Fruit fly (Drosophila melanogaster) whole organism, embryonic: ENCODE data around the gene CG34149.

Experiments used
- Bgb ChIP-seq: fragments of 200-800 bp; sonication (Bioruptor generic); IDR thresholded peaks from 2 replicates; pipeline ENCODE4 v1.3.6; 2022; ENCODE audit warnings: missing biosample characterization, missing genetic modification characterization; ENCODE audit not compliant: partially characterized antibody
- CG10209 ChIP-seq: fragments of 200-800 bp; sonication (Bioruptor generic); optimal IDR thresholded peaks from 3 replicates; lab custom pipeline; 2017; ENCODE audit warnings: missing biosample characterization, mild to moderate bottlenecking, missing genetic modification characterization, missing genetic modification reagents
- CG12155 ChIP-seq: fragments of 200-800 bp; sonication (Bioruptor generic); optimal IDR thresholded peaks from 3 replicates; lab custom pipeline; 2016; ENCODE audit warnings: missing biosample characterization, missing genetic modification characterization
- CG1603 ChIP-seq: fragments of 200-800 bp; sonication (Bioruptor generic); optimal IDR thresholded peaks from 2 replicates; lab custom pipeline; 2019; ENCODE audit warnings: missing biosample characterization, mild to moderate bottlenecking, missing genetic modification characterization, moderate library complexity
- CG17802 ChIP-seq: fragments of 200-800 bp; sonication (Bioruptor generic); optimal IDR thresholded peaks from 2 replicates; lab custom pipeline; 2018; ENCODE audit warnings: missing biosample characterization, mild to moderate bottlenecking, missing genetic modification characterization, moderate library complexity
- CG2120 ChIP-seq: fragments of 200-800 bp; sonication (Bioruptor generic); optimal IDR thresholded peaks from 3 replicates; lab custom pipeline; 2016; ENCODE audit warnings: missing biosample characterization, missing genetic modification characterization
- CG32532 ChIP-seq: fragments of 200-800 bp; sonication (Bioruptor generic); IDR thresholded peaks from 2 replicates; pipeline ENCODE4 v1.3.6; 2022; ENCODE audit warnings: missing biosample characterization, missing genetic modification characterization
- CG32767 ChIP-seq: fragments of 200-800 bp; sonication (Bioruptor generic); IDR thresholded peaks from 2 replicates; pipeline ENCODE4 v1.3.6; 2022; ENCODE audit warnings: missing biosample characterization, missing genetic modification characterization
- CG6654 ChIP-seq: fragments of 200-800 bp; sonication (Bioruptor generic); optimal IDR thresholded peaks from 2 replicates; lab custom pipeline; 2017; ENCODE audit warnings: missing biosample characterization, mild to moderate bottlenecking, missing genetic modification characterization
- CG6765 ChIP-seq: fragments of 200-800 bp; sonication (Bioruptor generic); optimal IDR thresholded peaks from 3 replicates; lab custom pipeline; 2017; ENCODE audit warnings: missing biosample characterization, mild to moderate bottlenecking, missing genetic modification characterization
- CG6854 ChIP-seq: fragments of 200-800 bp; sonication (Bioruptor generic); optimal IDR thresholded peaks from 3 replicates; lab custom pipeline; 2017; ENCODE audit warnings: missing biosample characterization, mild to moderate bottlenecking, missing genetic modification characterization
- CG8359 ChIP-seq: fragments of 200-800 bp; sonication (Bioruptor generic); optimal IDR thresholded peaks from 2 replicates; lab custom pipeline; 2017; ENCODE audit warnings: missing biosample characterization, mild to moderate bottlenecking, missing genetic modification characterization, borderline replicate concordance
- CG8944 ChIP-seq: fragments of 200-800 bp; sonication (Bioruptor generic); optimal IDR thresholded peaks from 3 replicates; lab custom pipeline; 2016; ENCODE audit warnings: missing biosample characterization, missing genetic modification characterization
- CG9932 ChIP-seq: fragments of 200-800 bp; sonication (Bioruptor generic); IDR thresholded peaks from 2 replicates; pipeline ENCODE4 v1.3.6; 2022; ENCODE audit warnings: missing biosample characterization, missing genetic modification characterization
- D ChIP-seq, 2 experiments: fragments of 200-800 bp in 1 of 2; fragments of >200 bp in 1 of 2; sonication (Bioruptor generic) in 1 of 2; optimal IDR thresholded peaks; 2 replicates in 1 of 2; 3 replicates in 1 of 2; lab custom pipeline; 2017; ENCODE audit warnings: mild to moderate bottlenecking in 1 of 2, missing biosample characterization in 1 of 2, missing genetic modification characterization in 1 of 2, missing genetic modification reagents in 1 of 2
- D19B ChIP-seq: fragments of 200-800 bp; sonication (Bioruptor generic); optimal IDR thresholded peaks from 2 replicates; lab custom pipeline; 2017; ENCODE audit warnings: missing biosample characterization, mild to moderate bottlenecking, missing genetic modification characterization
- Dref ChIP-seq: fragments of 200-800 bp; sonication (Bioruptor generic); IDR thresholded peaks from 2 replicates; pipeline ENCODE4 v1.3.6; 2022; ENCODE audit warnings: missing biosample characterization, missing genetic modification characterization
- H2.0 ChIP-seq: fragments of 200-800 bp; sonication (Bioruptor generic); IDR thresholded peaks from 2 replicates; pipeline ENCODE4 v1.3.6; 2022; ENCODE audit warnings: missing biosample characterization, missing genetic modification characterization
- Hr39 ChIP-seq: fragments of >200 bp; optimal IDR thresholded peaks from 2 replicates; lab custom pipeline; 2017
- Max ChIP-seq: fragments of 200-800 bp; sonication (Bioruptor generic); optimal IDR thresholded peaks from 2 replicates; lab custom pipeline; 2016; ENCODE audit warnings: missing biosample characterization, mild to moderate bottlenecking, missing genetic modification characterization
- Mes4 ChIP-seq: fragments of 200-800 bp; sonication (Bioruptor generic); optimal IDR thresholded peaks from 2 replicates; lab custom pipeline; 2016; ENCODE audit warnings: missing biosample characterization, missing genetic modification characterization
- Poxn ChIP-seq: fragments of 200-800 bp; sonication (Bioruptor generic); IDR thresholded peaks from 2 replicates; pipeline ENCODE4 v1.3.6; 2022; ENCODE audit warnings: missing biosample characterization, missing genetic modification characterization
- Rfx ChIP-seq: fragments of 200-800 bp; sonication (Bioruptor generic); IDR thresholded peaks from 2 replicates; pipeline ENCODE4 v1.3.6; 2022; ENCODE audit warnings: missing biosample characterization, missing genetic modification characterization
- Sox102F ChIP-seq: fragments of 200-800 bp; sonication (Bioruptor generic); optimal IDR thresholded peaks from 2 replicates; lab custom pipeline; 2018; ENCODE audit warnings: missing biosample characterization, mild to moderate bottlenecking, missing genetic modification characterization, moderate library complexity
- Taf1 ChIP-seq: fragments of 200-800 bp; sonication (Bioruptor generic); IDR thresholded peaks from 2 replicates; pipeline ENCODE4 v1.3.6; 2022; ENCODE audit warnings: missing biosample characterization, missing genetic modification characterization
- ap ChIP-seq: fragments of 200-800 bp; sonication (Bioruptor generic); IDR thresholded peaks from 2 replicates; pipeline ENCODE4 v1.3.6; 2022; ENCODE audit warnings: missing biosample characterization, missing genetic modification characterization
- bowl ChIP-seq: fragments of 200-800 bp; sonication (Bioruptor generic); IDR thresholded peaks from 2 replicates; pipeline ENCODE4 v1.3.6; 2022; ENCODE audit warnings: missing biosample characterization, missing genetic modification characterization
- bsh ChIP-seq, 2 experiments: fragments of 200-800 bp; sonication (Bioruptor generic); optimal IDR thresholded peaks; 2 replicates each; lab custom pipeline; 2017 to 2018; ENCODE audit warnings: mild to moderate bottlenecking in 2 of 2, missing biosample characterization in 2 of 2, missing genetic modification characterization in 2 of 2, moderate library complexity in 1 of 2
- btn ChIP-seq: fragments of 200-800 bp; sonication (Bioruptor generic); optimal IDR thresholded peaks from 2 replicates; lab custom pipeline; 2016; ENCODE audit warnings: missing biosample characterization, missing genetic modification characterization
- cas ChIP-seq: fragments of 200-800 bp; sonication (Bioruptor generic); IDR thresholded peaks from 2 replicates; pipeline ENCODE4 v1.3.6; 2022; ENCODE audit warnings: missing biosample characterization, missing genetic modification characterization
- chm ChIP-seq: fragments of 200-800 bp; sonication (Bioruptor generic); IDR thresholded peaks from 2 replicates; pipeline ENCODE4 v1.3.6; 2022; ENCODE audit warnings: missing biosample characterization, missing genetic modification characterization
- dmrt11E ChIP-seq: fragments of 200-800 bp; sonication (Bioruptor generic); optimal IDR thresholded peaks from 3 replicates; lab custom pipeline; 2018; ENCODE audit warnings: missing biosample characterization, mild to moderate bottlenecking, missing genetic modification characterization, moderate library complexity
- dysf ChIP-seq: fragments of 200-800 bp; sonication (Bioruptor generic); IDR thresholded peaks from 3 replicates; pipeline ENCODE4 v1.3.6; 2022; ENCODE audit warnings: missing biosample characterization, missing genetic modification characterization
- esg ChIP-seq: fragments of 200-800 bp; sonication (Bioruptor generic); conservative IDR thresholded peaks from 2 replicates; pipeline ENCODE4 v1.3.6; 2022; ENCODE audit warnings: missing biosample characterization, missing genetic modification characterization
- eyg ChIP-seq: fragments of 200-800 bp; sonication (Bioruptor generic); optimal IDR thresholded peaks from 3 replicates; lab custom pipeline; 2016; ENCODE audit warnings: missing biosample characterization, missing genetic modification characterization
- ftz-f1 ChIP-seq: fragments of 200-800 bp; sonication (Bioruptor generic); optimal IDR thresholded peaks from 2 replicates; lab custom pipeline; 2016; ENCODE audit warnings: missing biosample characterization, missing genetic modification characterization
- hb ChIP-seq: fragments of 200-800 bp; sonication (Bioruptor generic); IDR thresholded peaks from 3 replicates; pipeline ENCODE4 v1.3.6; 2022; ENCODE audit warnings: missing biosample characterization, missing genetic modification characterization; ENCODE audit not compliant: partially characterized antibody
- hth ChIP-seq: fragments of >200 bp; optimal IDR thresholded peaks from 2 replicates; lab custom pipeline; 2017; ENCODE audit warnings: inconsistent platforms
- jumu ChIP-seq: fragments of 200-800 bp; sonication (Bioruptor generic); optimal IDR thresholded peaks from 3 replicates; lab custom pipeline; 2016; ENCODE audit warnings: missing biosample characterization, missing genetic modification characterization
- kay ChIP-seq: fragments of 200-800 bp; sonication (Bioruptor generic); optimal IDR thresholded peaks from 2 replicates; lab custom pipeline; 2016; ENCODE audit warnings: missing biosample characterization, missing genetic modification characterization
- klu ChIP-seq: fragments of 200-800 bp; sonication (Bioruptor generic); IDR thresholded peaks from 2 replicates; pipeline ENCODE4 v1.3.6; 2022; ENCODE audit warnings: missing biosample characterization, missing genetic modification characterization
- phol ChIP-seq: fragments of 200-800 bp; sonication (Bioruptor generic); optimal IDR thresholded peaks from 3 replicates; lab custom pipeline; 2018; ENCODE audit warnings: missing biosample characterization, mild to moderate bottlenecking, missing genetic modification characterization, moderate library complexity
- pum ChIP-seq: fragments of 200-800 bp; sonication (Bioruptor generic); optimal IDR thresholded peaks from 2 replicates; lab custom pipeline; 2016; ENCODE audit warnings: missing biosample characterization, missing genetic modification characterization
- ro ChIP-seq: fragments of 200-800 bp; sonication (Bioruptor generic); IDR thresholded peaks from 2 replicates; pipeline ENCODE4 v1.3.6; 2022; ENCODE audit warnings: missing biosample characterization, missing genetic modification characterization
- stc ChIP-seq: fragments of 200-800 bp; sonication (Bioruptor generic); IDR thresholded peaks from 2 replicates; pipeline ENCODE4 v1.3.6; 2022; ENCODE audit warnings: missing biosample characterization, missing genetic modification characterization
- tio ChIP-seq: fragments of 200-800 bp; sonication (Bioruptor generic); optimal IDR thresholded peaks from 2 replicates; lab custom pipeline; 2017; ENCODE audit warnings: missing biosample characterization, missing genetic modification characterization, inconsistent platforms
- yki ChIP-seq: fragments of >200 bp; optimal IDR thresholded peaks from 3 replicates; lab custom pipeline; 2018
- z ChIP-seq: fragments of 200-800 bp; sonication (Bioruptor generic); IDR thresholded peaks from 3 replicates; pipeline ENCODE4 v1.3.6; 2022; ENCODE audit warnings: missing biosample characterization, missing genetic modification characterization
- zfh1 ChIP-seq: fragments of 200-800 bp; sonication (Bioruptor generic); IDR thresholded peaks from 3 replicates; pipeline ENCODE4 v1.3.6; 2022; ENCODE audit warnings: missing biosample characterization, missing genetic modification characterization
- zfh2 ChIP-seq: fragments of 200-800 bp; sonication (Bioruptor generic); optimal IDR thresholded peaks from 2 replicates; lab custom pipeline; 2016; ENCODE audit warnings: missing biosample characterization, missing genetic modification characterization

The CG34149 gene

DNA sequence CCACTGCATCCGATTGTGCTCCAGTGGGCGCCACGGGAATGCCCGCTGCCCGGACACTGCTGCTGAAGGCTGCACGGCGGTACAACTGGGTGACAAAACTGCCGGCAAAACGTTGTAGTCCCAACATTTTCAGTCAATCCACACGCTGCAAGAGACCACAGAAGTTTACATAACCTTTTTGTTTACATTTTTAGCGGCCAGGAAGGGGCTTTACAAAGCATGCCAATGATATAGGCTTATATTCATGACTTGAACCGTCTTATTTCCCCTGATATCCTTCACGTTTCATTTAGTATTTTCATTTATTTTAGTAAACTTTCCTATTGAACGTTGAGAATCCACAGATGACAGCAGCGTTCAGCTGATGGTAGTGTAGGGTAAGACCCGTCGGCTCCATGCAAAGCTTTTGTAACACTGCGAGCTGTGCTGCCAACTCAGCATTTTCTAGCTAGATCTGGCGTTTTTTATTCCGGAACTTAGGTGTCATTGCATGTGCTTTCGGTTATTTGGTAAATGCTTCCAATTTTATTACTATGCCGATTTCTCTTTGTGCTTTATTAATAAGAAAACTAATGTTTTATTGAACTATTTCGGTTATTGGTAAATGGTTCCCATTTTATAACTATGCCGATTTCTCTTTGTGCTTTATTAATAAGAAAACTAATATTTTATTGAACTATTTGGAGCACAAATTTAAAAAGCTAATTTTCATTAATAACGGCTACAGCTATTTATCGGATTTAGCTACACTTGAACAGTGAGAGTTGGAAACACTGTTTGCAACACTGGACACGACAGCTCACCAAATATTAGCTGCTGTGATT is 30.8 kb downstream of the CG34149 start, which contains the start of the genes CG13850 and lqfR:
TSS of gene CG13850 (minus strand) at position 379 of the 824 bp plus-strand sequence.
TSS of gene lqfR (plus strand) at position 765 of the 824 bp plus-strand sequence.
- TF ChIP-seq bowl (GFP tag; lab: Robert Waterston, UW) (no peak), Max (GFP tag; lab: Kevin White, UChicago) (peak; percentile 86), CG6654 (GFP tag; lab: Kevin White, UChicago) (peak; percentile 40), stc (no peak; the same call in 1 of the 2 replicates), yki (no peak), phol (tag; lab: Kevin White, UChicago) (peak; percentile 75), hb (GFP tag; lab: Robert Waterston, UW) (no peak), cas (GFP tag; lab: Robert Waterston, UW) (no peak), z (GFP tag; lab: Robert Waterston, UW) (no peak), dysf (GFP tag; lab: Robert Waterston, UW) (peak; percentile 75; the same call in 2 of the 3 replicates), CG8944 (GFP tag; lab: Kevin White, UChicago) (peak; percentile 72), CG6854 (GFP tag; lab: Kevin White, UChicago) (peak; percentile 6), esg (peak; percentile 53; the same call in 1 of the 2 replicates), Poxn (no peak), ap (GFP tag; lab: Robert Waterston, UW) (no peak), CG2120 (GFP tag; lab: Kevin White, UChicago) (peak; percentile 92), kay (peak; percentile 59), D (optimal IDR thresholded peaks at IDR 0.05; lab: Kevin White, UChicago) (no peak), D (GFP tag; optimal IDR thresholded peaks at IDR 0.05; lab: Kevin White, UChicago) (peak; percentile 64), CG32532 (peak; percentile 41; the same call in 1 of the 2 replicates), Rfx (peak; percentile 86), Hr39 (lab: Kevin White, UChicago) (peak; percentile 25), eyg (GFP tag; lab: Kevin White, UChicago) (peak; percentile 39), Bgb (GFP tag; lab: Robert Waterston, UW) (no peak), dmrt11E (tag; lab: Kevin White, UChicago) (peak; percentile 68), zfh1 (GFP tag; lab: Robert Waterston, UW) (peak; percentile 14; the same call in 1 of the 3 replicates), CG1603 (peak; percentile 3), btn (GFP tag; lab: Kevin White, UChicago) (no peak), Mes4 (GFP tag; lab: Kevin White, UChicago) (peak; percentile 26), CG6765 (GFP tag; lab: Kevin White, UChicago) (peak; percentile 57), tio (GFP tag; lab: Kevin White, UChicago) (no peak), jumu (GFP tag; lab: Kevin White, UChicago) (peak; percentile 81), chm (GFP tag; lab: Robert Waterston, UW) (no peak), CG9932 (GFP tag; lab: Robert Waterston, UW) (peak; percentile 87), CG12155 (GFP tag; lab: Kevin White, UChicago) (peak; percentile 77), D19B (GFP tag; lab: Kevin White, UChicago) (peak; percentile 66), CG32767 (no peak), CG8359 (GFP tag; lab: Kevin White, UChicago) (peak; percentile 34), CG17802 (tag; lab: Kevin White, UChicago) (peak; percentile 9), Taf1 (no peak; the same call in 1 of the 2 replicates), klu (GFP tag; lab: Robert Waterston, UW) (peak; percentile 72), zfh2 (GFP tag; lab: Kevin White, UChicago) (peak; percentile 92), Sox102F (GFP tag; lab: Kevin White, UChicago) (no peak), ftz-f1 (peak; percentile 12), ro (no peak), H2.0 (GFP tag; lab: Robert Waterston, UW) (no peak; the same call in none of the 2 replicates), bsh (GFP tag; optimal IDR thresholded peaks at IDR 0.05; lab: Kevin White, UChicago) (peak in 1 of 2 experiments; percentile 38), hth (lab: Kevin White, UChicago) (no peak), pum (peak; percentile 78), CG10209 (GFP tag; lab: Kevin White, UChicago) (peak; percentile 80), Dref (peak; percentile 36; the same call in 1 of the 2 replicates)
